Worm (Caenorhabditis elegans) whole organism, young adult: ENCODE results near the gene rpn-9.
A peak's percentile ranks its signal among the peaks of the same experiment; 100 is the strongest.

ENCODE experiments used
- B0336.3 ChIP-seq: fragments of 200-800 bp; sonication (Bioruptor generic); IDR thresholded peaks from 2 replicates; pipeline ENCODE4 v1.3.6; 2022; ENCODE audit warnings: missing genetic modification characterization, missing compliant biosample characterization
- D2030.7 ChIP-seq: fragments of 200-800 bp; sonication (Bioruptor generic); IDR thresholded peaks from 2 replicates; pipeline ENCODE4 v1.3.6; 2022; ENCODE audit warnings: missing genetic modification reagents, missing genetic modification characterization, missing compliant biosample characterization
- F22D6.2 ChIP-seq: sonication (generic microtip); optimal IDR thresholded peaks from 2 replicates; lab custom pipeline; 2016; ENCODE audit warnings: mild to moderate bottlenecking, missing genetic modification characterization, missing compliant biosample characterization
- F33H1.4 ChIP-seq: fragments of 200-800 bp; sonication (Bioruptor generic); IDR thresholded peaks from 2 replicates; pipeline ENCODE4 v1.3.6; 2022; ENCODE audit warnings: missing genetic modification reagents, missing genetic modification characterization, missing compliant biosample characterization
- F39B2.1 ChIP-seq: fragments of 200-800 bp; sonication (Bioruptor generic); IDR thresholded peaks from 2 replicates; pipeline ENCODE4 v1.3.6; 2022; ENCODE audit warnings: missing genetic modification reagents, missing genetic modification characterization, missing compliant biosample characterization
- F49E8.2 ChIP-seq: sonication (generic microtip); optimal IDR thresholded peaks from 3 replicates; lab custom pipeline; 2017; ENCODE audit warnings: missing genetic modification characterization, mild to moderate bottlenecking, missing compliant biosample characterization, antibody characterized with exemption, moderate library complexity; ENCODE audit not compliant: insufficient read depth
- F52B5.7 ChIP-seq: sonication (generic microtip); optimal IDR thresholded peaks from 2 replicates; lab custom pipeline; 2016; ENCODE audit warnings: mild to moderate bottlenecking, missing genetic modification characterization, missing compliant biosample characterization
- Y53G8AR.9 ChIP-seq: fragments of 200-800 bp; sonication (Bioruptor generic); conservative IDR thresholded peaks from 2 replicates; pipeline ENCODE4 v1.3.6; 2022; ENCODE audit warnings: missing genetic modification reagents, missing genetic modification characterization, missing compliant biosample characterization
- Y56A3A.18 ChIP-seq: fragments of 200-800 bp; sonication (Bioruptor generic); IDR thresholded peaks from 2 replicates; pipeline ENCODE4 v1.3.6; 2022; ENCODE audit warnings: missing genetic modification reagents, missing genetic modification characterization, missing compliant biosample characterization
- Y79H2A.3 ChIP-seq: fragments of 200-800 bp; sonication (Bioruptor generic); conservative IDR thresholded peaks from 2 replicates; pipeline ENCODE4 v1.3.6; 2022; ENCODE audit warnings: missing genetic modification reagents, missing genetic modification characterization, missing compliant biosample characterization
- athp-1 ChIP-seq: sonication (generic microtip); optimal IDR thresholded peaks from 2 replicates; lab custom pipeline; 2017; ENCODE audit warnings: mild to moderate bottlenecking, missing genetic modification characterization, missing compliant biosample characterization
- attf-5 ChIP-seq: fragments of 200-800 bp; sonication (Bioruptor generic); optimal IDR thresholded peaks from 2 replicates; lab custom pipeline; 2018; ENCODE audit warnings: mild to moderate bottlenecking, missing genetic modification characterization, missing compliant biosample characterization
- ceh-100 ChIP-seq: fragments of 200-800 bp; sonication (Bioruptor generic); IDR thresholded peaks from 2 replicates; pipeline ENCODE4 v1.3.6; 2022; ENCODE audit warnings: missing genetic modification reagents, missing genetic modification characterization, missing compliant biosample characterization
- ceh-40 ChIP-seq: fragments of 200-800 bp; sonication (Bioruptor generic); IDR thresholded peaks from 2 replicates; pipeline ENCODE4 v1.3.6; 2022; ENCODE audit warnings: missing genetic modification characterization, missing compliant biosample characterization
- ceh-58 ChIP-seq: fragments of 200-800 bp; sonication (Bioruptor generic); IDR thresholded peaks from 2 replicates; pipeline ENCODE4 v1.3.6; 2022; ENCODE audit warnings: missing genetic modification characterization, missing compliant biosample characterization
- ceh-79 ChIP-seq: sonication (generic microtip); optimal IDR thresholded peaks from 2 replicates; lab custom pipeline; 2017; ENCODE audit warnings: mild to moderate bottlenecking, missing genetic modification characterization, missing compliant biosample characterization
- dox-1 ChIP-seq: fragments of 200-800 bp; sonication (Bioruptor generic); IDR thresholded peaks from 2 replicates; pipeline ENCODE4 v1.3.6; 2022; ENCODE audit warnings: missing genetic modification reagents, missing genetic modification characterization, missing compliant biosample characterization
- dpl-1 ChIP-seq: fragments of 150-350 bp; optimal IDR thresholded peaks from 2 replicates; lab custom pipeline; 2014; ENCODE audit warnings: missing biosample characterization, missing genetic modification reagents, missing genetic modification characterization
- efl-1 ChIP-seq: fragments of 150-350 bp; optimal IDR thresholded peaks from 2 replicates; lab custom pipeline; 2014; ENCODE audit warnings: missing biosample characterization, missing genetic modification reagents, missing genetic modification characterization
- ekl-4 ChIP-seq: fragments of 200-800 bp; sonication (Bioruptor generic); IDR thresholded peaks from 2 replicates; pipeline ENCODE4 v1.3.6; 2022; ENCODE audit warnings: missing genetic modification reagents, missing genetic modification characterization, missing compliant biosample characterization
- ets-4 ChIP-seq: fragments of 200-800 bp; sonication (Bioruptor generic); optimal IDR thresholded peaks from 2 replicates; lab custom pipeline; 2018; ENCODE audit warnings: mild to moderate bottlenecking, missing genetic modification characterization, missing compliant biosample characterization
- hmg-1.2 ChIP-seq: fragments of 200-800 bp; sonication (Bioruptor generic); IDR thresholded peaks from 2 replicates; pipeline ENCODE4 v1.3.6; 2022; ENCODE audit warnings: missing genetic modification reagents, missing genetic modification characterization, missing compliant biosample characterization
- hmg-20 ChIP-seq: fragments of 200-800 bp; sonication (Bioruptor generic); IDR thresholded peaks from 2 replicates; pipeline ENCODE4 v1.3.6; 2022; ENCODE audit warnings: missing genetic modification reagents, missing genetic modification characterization, missing compliant biosample characterization
- hrde-1 ChIP-seq: sonication (generic microtip); optimal IDR thresholded peaks from 2 replicates; lab custom pipeline; 2016; ENCODE audit warnings: missing genetic modification characterization, mild to moderate bottlenecking, missing compliant biosample characterization, moderate library complexity, missing genotype, missing genetic modification reagents, borderline replicate concordance
- hsf-1 ChIP-seq: fragments of 200-800 bp; sonication (Bioruptor generic); IDR thresholded peaks from 2 replicates; pipeline ENCODE4 v1.3.6; 2022; ENCODE audit warnings: missing genetic modification reagents, missing genetic modification characterization, missing compliant biosample characterization
- let-526 ChIP-seq: fragments of 200-800 bp; sonication (Bioruptor generic); IDR thresholded peaks from 2 replicates; pipeline ENCODE4 v1.3.6; 2022; ENCODE audit warnings: missing genetic modification reagents, missing genetic modification characterization, missing compliant biosample characterization
- lin-26 ChIP-seq: fragments of 200-800 bp; sonication (Bioruptor generic); IDR thresholded peaks from 2 replicates; pipeline ENCODE4 v1.3.6; 2022; ENCODE audit warnings: missing genetic modification reagents, missing genetic modification characterization, missing compliant biosample characterization
- lin-40 ChIP-seq: sonication (generic microtip); optimal IDR thresholded peaks from 2 replicates; lab custom pipeline; 2016; ENCODE audit warnings: missing genetic modification characterization, mild to moderate bottlenecking, missing compliant biosample characterization, missing genotype, missing genetic modification reagents
- lin-54 ChIP-seq: fragments of 200-800 bp; sonication (Bioruptor generic); optimal IDR thresholded peaks from 2 replicates; lab custom pipeline; 2018; ENCODE audit warnings: mild to moderate bottlenecking, missing genetic modification characterization, missing compliant biosample characterization
- lsl-1 ChIP-seq: fragments of 200-800 bp; sonication (Bioruptor generic); optimal IDR thresholded peaks from 2 replicates; lab custom pipeline; 2018; ENCODE audit warnings: mild to moderate bottlenecking, missing genetic modification characterization, moderate library complexity, missing compliant biosample characterization
- madf-3 ChIP-seq: fragments of 200-800 bp; sonication (Bioruptor generic); IDR thresholded peaks from 2 replicates; pipeline ENCODE4 v1.3.6; 2022; ENCODE audit warnings: missing genetic modification reagents, missing genetic modification characterization, missing compliant biosample characterization
- madf-6 ChIP-seq: fragments of 200-800 bp; sonication (Bioruptor generic); IDR thresholded peaks from 2 replicates; pipeline ENCODE4 v1.3.6; 2022; ENCODE audit warnings: missing genetic modification reagents, missing genetic modification characterization, missing compliant biosample characterization
- madf-8 ChIP-seq: fragments of 200-800 bp; sonication (Bioruptor generic); conservative IDR thresholded peaks from 2 replicates; pipeline ENCODE4 v1.3.6; 2022; ENCODE audit warnings: missing genetic modification reagents, missing genetic modification characterization, missing compliant biosample characterization
- mcd-1 ChIP-seq: fragments of 200-800 bp; sonication (Bioruptor generic); IDR thresholded peaks from 2 replicates; pipeline ENCODE4 v1.3.6; 2022; ENCODE audit warnings: missing genetic modification reagents, missing genetic modification characterization, missing compliant biosample characterization
- nfyb-1 ChIP-seq: fragments of 200-800 bp; sonication (Bioruptor generic); IDR thresholded peaks from 2 replicates; pipeline ENCODE4 v1.3.6; 2022; ENCODE audit warnings: missing genetic modification reagents, missing genetic modification characterization, missing compliant biosample characterization
- nhr-90 ChIP-seq: sonication (generic microtip); optimal IDR thresholded peaks from 2 replicates; lab custom pipeline; 2016; ENCODE audit warnings: missing genotype, mild to moderate bottlenecking, missing genetic modification characterization, missing compliant biosample characterization
- pbrm-1 ChIP-seq: fragments of 200-800 bp; sonication (Bioruptor generic); IDR thresholded peaks from 2 replicates; pipeline ENCODE4 v1.3.6; 2022; ENCODE audit warnings: missing genetic modification reagents, missing genetic modification characterization, missing compliant biosample characterization
- rcor-1 ChIP-seq: fragments of 200-800 bp; sonication (Bioruptor generic); IDR thresholded peaks from 2 replicates; pipeline ENCODE4 v1.3.6; 2022; ENCODE audit warnings: missing genetic modification reagents, missing genetic modification characterization, missing compliant biosample characterization
- snpc-1.1 ChIP-seq: sonication (generic microtip); optimal IDR thresholded peaks from 2 replicates; lab custom pipeline; 2017; ENCODE audit warnings: missing genetic modification characterization, mild to moderate bottlenecking, missing compliant biosample characterization, antibody characterized with exemption, moderate library complexity, missing genotype, missing genetic modification reagents; ENCODE audit not compliant: insufficient read depth
- snpc-1.3 ChIP-seq: sonication (generic microtip); optimal IDR thresholded peaks from 2 replicates; lab custom pipeline; 2017; ENCODE audit warnings: missing genetic modification characterization, mild to moderate bottlenecking, missing compliant biosample characterization, antibody characterized with exemption, moderate library complexity, missing genotype, missing genetic modification reagents; ENCODE audit not compliant: insufficient read depth
- tbp1 ChIP-seq: fragments of 200-800 bp; sonication (Bioruptor generic); optimal IDR thresholded peaks from 2 replicates; lab custom pipeline; 2018; ENCODE audit warnings: mild to moderate bottlenecking, missing genetic modification characterization, missing compliant biosample characterization
- xnd-1 ChIP-seq: sonication (generic microtip); optimal IDR thresholded peaks from 2 replicates; lab custom pipeline; 2016; ENCODE audit warnings: missing genotype, missing genetic modification reagents, missing genetic modification characterization, missing compliant biosample characterization
- ztf-6 ChIP-seq: fragments of 200-800 bp; sonication (Bioruptor generic); IDR thresholded peaks from 2 replicates; pipeline ENCODE4 v1.3.6; 2022; ENCODE audit warnings: missing genetic modification reagents, missing genetic modification characterization, missing compliant biosample characterization

Gene rpn-9

ce11 chrII:11259766-11260165 lies 21.0 kb upstream of the rpn-9 start:
- TF ChIP-seq lsl-1 (GFP tag; lab: Kevin White, UChicago), result peak; percentile 25
- TF ChIP-seq ceh-58 (GFP tag; lab: Robert Waterston, UW), result no peak
- TF ChIP-seq mcd-1 (GFP tag; lab: Robert Waterston, UW), result 0 out of 2 replicates have a peak, but pooled peaks have one; percentile 30
- TF ChIP-seq let-526 (GFP tag; lab: Robert Waterston, UW), result 0 out of 2 replicates have a peak, but pooled peaks have one; percentile 20
- TF ChIP-seq ceh-40, result 0 out of 2 replicates have a peak, but pooled peaks have one; percentile 37
- 0 out of 2 replicates have a peak, but pooled peaks have one; percentile 18 for TF ChIP-seq F33H1.4 (GFP tag; lab: Robert Waterston, UW)
- TF ChIP-seq tbp1 (GFP tag; lab: Kevin White, UChicago), result peak; percentile 2
- no peak for TF ChIP-seq lin-40 (tag; lab: Kevin White, UChicago)
- TF ChIP-seq rcor-1, result peak; percentile 39; the same call in 1 of the 2 replicates
- peak; percentile 37; the same call in 1 of the 2 replicates for TF ChIP-seq ceh-100 (GFP tag; lab: Robert Waterston, UW)
- TF ChIP-seq F39B2.1, result 0 out of 2 replicates have a peak, but pooled peaks have one; percentile 3
- 0 out of 2 replicates have a peak, but pooled peaks have one; percentile 30 for TF ChIP-seq hmg-1.2
- peak; percentile 64 for TF ChIP-seq ekl-4 (GFP tag; lab: Robert Waterston, UW)
- 0 out of 2 replicates have a peak, but pooled peaks have one; percentile 31 for TF ChIP-seq Y56A3A.18
- peak; percentile 13 for TF ChIP-seq athp-1 (tag; lab: Kevin White, UChicago)
- TF ChIP-seq efl-1 (GFP tag; lab: Kevin White, UChicago), result peak; percentile 13
- 0 out of 2 replicates have a peak, but pooled peaks have one; percentile 42 for TF ChIP-seq pbrm-1 (GFP tag; lab: Robert Waterston, UW)
- 0 out of 2 replicates have a peak, but pooled peaks have one; percentile 24 for TF ChIP-seq dox-1 (GFP tag; lab: Robert Waterston, UW)
- no peak for TF ChIP-seq snpc-1.3
- 0 out of 2 replicates have a peak, but pooled peaks have one; percentile 13 for TF ChIP-seq madf-8 (GFP tag; lab: Robert Waterston, UW)
- peak; percentile 73 for TF ChIP-seq madf-6
- peak; percentile 74; the same call in 1 of the 2 replicates for TF ChIP-seq Y53G8AR.9
- no peak for TF ChIP-seq F22D6.2 (tag; lab: Kevin White, UChicago)
- peak; percentile 36 for TF ChIP-seq lin-54 (GFP tag; lab: Kevin White, UChicago)
- 0 out of 2 replicates have a peak, but pooled peaks have one; percentile 70 for TF ChIP-seq madf-3 (GFP tag; lab: Robert Waterston, UW)
- TF ChIP-seq ets-4, result no peak
- TF ChIP-seq F49E8.2 (tag; lab: Kevin White, UChicago), result peak; percentile 54
- peak; percentile 83 for TF ChIP-seq B0336.3
- TF ChIP-seq F52B5.7, result peak; percentile 75
- no peak for TF ChIP-seq dpl-1 (GFP tag; lab: Kevin White, UChicago)
- peak; percentile 15 for TF ChIP-seq xnd-1
- peak; percentile 71; the same call in 1 of the 2 replicates for TF ChIP-seq lin-26
- TF ChIP-seq nhr-90 (tag; lab: Kevin White, UChicago), result no peak
- TF ChIP-seq ceh-79 (tag; lab: Kevin White, UChicago), result no peak
- no peak for TF ChIP-seq hmg-20
- peak; percentile 83 for TF ChIP-seq hrde-1
- 0 out of 2 replicates have a peak, but pooled peaks have one; percentile 48 for TF ChIP-seq hsf-1 (GFP tag; lab: Robert Waterston, UW)
- TF ChIP-seq attf-5, result no peak
- peak; percentile 59; the same call in 1 of the 2 replicates for TF ChIP-seq nfyb-1
- 0 out of 2 replicates have a peak, but pooled peaks have one; percentile 39 for TF ChIP-seq D2030.7 (GFP tag; lab: Robert Waterston, UW)
- peak; percentile 62; the same call in 1 of the 2 replicates for TF ChIP-seq Y79H2A.3 (GFP tag; lab: Robert Waterston, UW)
- peak; percentile 21 for TF ChIP-seq snpc-1.1 (tag; lab: Kevin White, UChicago)
- no peak for TF ChIP-seq ztf-6 (GFP tag; lab: Robert Waterston, UW)
